Worm (Caenorhabditis elegans): Measurements from ENCODE around the gene ZC239.13.
A peak's percentile ranks its signal among the peaks of the same experiment; 100 is the strongest.

The ZC239.13 gene

DNA sequence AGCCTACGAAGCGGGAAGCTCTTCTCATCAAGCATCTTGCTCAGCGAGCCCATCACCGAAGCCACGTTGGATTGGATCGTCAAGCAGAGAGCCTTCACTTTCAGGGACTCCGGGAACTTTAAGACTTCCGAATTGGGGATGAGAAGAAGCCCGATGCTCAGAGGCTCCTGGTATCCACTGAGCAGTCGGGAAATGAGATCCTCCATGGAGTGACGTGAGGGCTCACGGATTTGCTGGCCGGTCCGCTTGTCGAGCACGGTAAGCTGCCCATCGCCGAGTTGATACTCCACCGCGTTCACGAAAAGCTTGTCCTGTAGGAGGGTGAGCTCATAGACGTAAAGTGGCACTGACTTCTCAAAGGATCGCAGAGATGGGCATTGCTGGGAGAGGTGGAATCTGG, 24.9 kb upstream of the ZC239.13 start:
- TF ChIP-seq ceh-82 (tag; optimal IDR thresholded peaks at IDR 0.05): no peak
- TF ChIP-seq nhr-43 (tag; optimal IDR thresholded peaks at IDR 0.05; ENCODE audit: poor library complexity, severe bottlenecking): no peak
- TF ChIP-seq nhr-11 (tag; optimal IDR thresholded peaks at IDR 0.05): no peak
- TF ChIP-seq eor-1 (tag; optimal IDR thresholded peaks at IDR 0.05): no peak
- no peak for TF ChIP-seq elt-2 (tag; optimal IDR thresholded peaks at IDR 0.05)
- no peak for TF ChIP-seq unc-62 (GFP tag; optimal IDR thresholded peaks at IDR 0.05)
- no peak for TF ChIP-seq sea-2 (GFP tag; optimal IDR thresholded peaks at IDR 0.05)

ce11 chrII:3245836-3246235, 23.2 kb upstream of the ZC239.13 start, which contains the start of gene C17F4.7:
TSS of gene C17F4.7 (minus strand) at chrII:3246015.
- TF ChIP-seq snpc-4 (tag; optimal IDR thresholded peaks at IDR 0.05): no peak
- TF ChIP-seq elt-2 (tag; optimal IDR thresholded peaks at IDR 0.05): peak; percentile 99
- peak; percentile 96 for TF ChIP-seq pqm-1 (tag; optimal IDR thresholded peaks at IDR 0.05)
- TF ChIP-seq jun-1 (tag; optimal IDR thresholded peaks at IDR 0.05): peak; percentile 71

- TF ChIP-seq nhr-11 (tag; optimal IDR thresholded peaks at IDR 0.05) (no peak), mdl-1 (tag; optimal IDR thresholded peaks at IDR 0.05) (no peak), fos-1 (tag; optimal IDR thresholded peaks at IDR 0.05) (peak; percentile 9), elt-2 (tag; optimal IDR thresholded peaks at IDR 0.05) (peak; percentile 50), nhr-77 (tag; optimal IDR thresholded peaks at IDR 0.05) (peak; percentile 54), nfya-1 (tag; optimal IDR thresholded peaks at IDR 0.05; ENCODE audit: insufficient read depth) (no peak), pqm-1 (tag; optimal IDR thresholded peaks at IDR 0.05) (no peak)
Observed at ce11 chrII:3244758-3245157, 22.1 kb upstream of the ZC239.13 start.

ce11 chrII:3244070-3244469, 21.4 kb upstream of the ZC239.13 start, which contains the start of gene C17F4.12:
TSS of gene C17F4.12 (minus strand) at chrII:3244170.
- no peak for TF ChIP-seq mml-1 (tag; optimal IDR thresholded peaks at IDR 0.05)
- no peak for TF ChIP-seq lin-15B (tag; optimal IDR thresholded peaks at IDR 0.05)
- TF ChIP-seq elt-1 (tag; optimal IDR thresholded peaks at IDR 0.05): no peak
- TF ChIP-seq aly-2 (tag; optimal IDR thresholded peaks at IDR 0.05): no peak
- TF ChIP-seq ama-1 (optimal IDR thresholded peaks at IDR 0.05): no peak
- no peak for TF ChIP-seq ceh-16 (tag; optimal IDR thresholded peaks at IDR 0.05)
- TF ChIP-seq ztf-11 (tag; optimal IDR thresholded peaks at IDR 0.05): no peak
- no peak for TF ChIP-seq tbx-2 (tag; optimal IDR thresholded peaks at IDR 0.05)
- no peak for TF ChIP-seq lsy-12 (tag; optimal IDR thresholded peaks at IDR 0.05)
- TF ChIP-seq jun-1 (tag; optimal IDR thresholded peaks at IDR 0.05): no peak
- no peak for TF ChIP-seq fkh-2 (tag; optimal IDR thresholded peaks at IDR 0.05)
- no peak for TF ChIP-seq ceh-28 (tag; optimal IDR thresholded peaks at IDR 0.05)
- TF ChIP-seq hmg-11 (tag; optimal IDR thresholded peaks at IDR 0.05): no peak
- no peak for TF ChIP-seq pha-4 (tag; optimal IDR thresholded peaks at IDR 0.05)
- TF ChIP-seq nhr-237 (tag; optimal IDR thresholded peaks at IDR 0.05): no peak
- TF ChIP-seq nhr-11 (tag; optimal IDR thresholded peaks at IDR 0.05): no peak
- TF ChIP-seq nhr-67 (tag; optimal IDR thresholded peaks at IDR 0.05): no peak
- TF ChIP-seq nhr-28 (tag; optimal IDR thresholded peaks at IDR 0.05): no peak
- TF ChIP-seq fos-1 (tag; optimal IDR thresholded peaks at IDR 0.05): no peak

DNA sequence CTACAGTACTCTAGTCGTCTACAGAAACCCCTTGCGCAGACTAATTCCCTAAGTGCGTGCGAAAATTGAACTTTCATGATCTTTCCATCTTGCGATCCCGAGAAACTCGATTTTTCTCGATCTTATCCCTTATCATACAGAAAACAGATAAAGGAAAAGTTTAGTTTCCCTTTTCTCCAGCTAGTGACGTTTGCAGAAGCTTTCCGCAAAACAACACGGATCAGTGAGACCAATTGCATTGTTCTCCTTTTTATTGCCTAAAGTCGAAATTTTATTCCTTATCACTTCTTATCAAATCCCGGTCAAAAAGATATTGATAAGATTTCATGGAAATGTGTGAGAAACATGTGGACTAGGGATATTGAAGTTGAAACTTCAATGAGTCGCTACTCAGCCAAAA, 19.2 kb upstream of the ZC239.13 start:
- TF ChIP-seq elt-3 (tag; optimal IDR thresholded peaks at IDR 0.05): peak in 1 of 3 experiments; percentile 27
- TF ChIP-seq nhr-23 (tag; optimal IDR thresholded peaks at IDR 0.05): peak; percentile 35
- TF ChIP-seq nfya-1 (tag; optimal IDR thresholded peaks at IDR 0.05; ENCODE audit: insufficient read depth): no peak

ce11 chrII:3240207-3240606, 17.6 kb upstream of the ZC239.13 start, which contains the start of gene C17F4.3:
TSS of gene C17F4.3 (plus strand) at chrII:3240507.
- TF ChIP-seq elt-2 (tag; optimal IDR thresholded peaks at IDR 0.05) (no peak), daf-12 (tag; optimal IDR thresholded peaks at IDR 0.05) (no peak), pqm-1 (tag; optimal IDR thresholded peaks at IDR 0.05) (no peak), ceh-28 (tag; optimal IDR thresholded peaks at IDR 0.05) (no peak), ztf-4 (tag; optimal IDR thresholded peaks at IDR 0.05) (no peak), eor-1 (tag; optimal IDR thresholded peaks at IDR 0.05) (no peak), tbx-2 (tag; optimal IDR thresholded peaks at IDR 0.05) (no peak), nhr-12 (tag; optimal IDR thresholded peaks at IDR 0.05) (no peak)
